Worm (Caenorhabditis elegans) whole organism, mixed stage, embryonic: ENCODE data around the gene K10B4.1.
A peak's percentile ranks its signal among the peaks of the same experiment; 100 is the strongest.

Experiments used
- M03D4.4 ChIP-seq: sonication (generic microtip); optimal IDR thresholded peaks from 2 replicates; lab custom pipeline; 2017; ENCODE audit warnings: mild to moderate bottlenecking, missing genetic modification characterization, missing compliant biosample characterization
- bed-3 ChIP-seq: fragments of 200-800 bp; sonication (Bioruptor generic); optimal IDR thresholded peaks from 3 replicates; lab custom pipeline; 2018; ENCODE audit warnings: mild to moderate bottlenecking, missing genetic modification characterization, moderate library complexity, missing compliant biosample characterization
- blmp-1 ChIP-seq: fragments of 150-350 bp; optimal IDR thresholded peaks from 2 replicates; lab custom pipeline; 2014; ENCODE audit warnings: missing biosample characterization, missing genetic modification characterization
- ceh-83 ChIP-seq: fragments of 200-800 bp; sonication (Bioruptor generic); optimal IDR thresholded peaks from 2 replicates; lab custom pipeline; 2018; ENCODE audit warnings: mild to moderate bottlenecking, missing genetic modification characterization, missing compliant biosample characterization
- cnd-1 ChIP-seq: fragments of 200-800 bp; sonication (Bioruptor generic); optimal IDR thresholded peaks from 2 replicates; lab custom pipeline; 2018; ENCODE audit warnings: mild to moderate bottlenecking, missing genetic modification characterization, missing compliant biosample characterization
- drap-1 ChIP-seq: fragments of 200-800 bp; sonication (Bioruptor generic); optimal IDR thresholded peaks from 3 replicates; lab custom pipeline; 2018; ENCODE audit warnings: mild to moderate bottlenecking, missing genetic modification characterization, missing compliant biosample characterization
- elt-1 ChIP-seq: sonication (generic microtip); optimal IDR thresholded peaks from 2 replicates; lab custom pipeline; 2017; ENCODE audit warnings: missing genetic modification characterization, mild to moderate bottlenecking, missing compliant biosample characterization, antibody characterized with exemption, moderate library complexity, borderline replicate concordance; ENCODE audit not compliant: insufficient read depth
- elt-3 ChIP-seq: fragments of 150-350 bp; optimal IDR thresholded peaks from 2 replicates; lab custom pipeline; 2014; ENCODE audit warnings: missing biosample characterization, missing genetic modification characterization
- flh-1 ChIP-seq: fragments of 200-800 bp; sonication (Bioruptor generic); optimal IDR thresholded peaks from 2 replicates; lab custom pipeline; 2018; ENCODE audit warnings: mild to moderate bottlenecking, missing genetic modification characterization, moderate library complexity, missing compliant biosample characterization
- ham-2 ChIP-seq: fragments of 200-800 bp; sonication (Bioruptor generic); optimal IDR thresholded peaks from 2 replicates; lab custom pipeline; 2018; ENCODE audit warnings: mild to moderate bottlenecking, missing genetic modification characterization, missing compliant biosample characterization
- hlh-1 ChIP-seq: fragments of 150-350 bp; optimal IDR thresholded peaks from 2 replicates; lab custom pipeline; 2014; ENCODE audit warnings: missing biosample characterization, missing genetic modification reagents, missing genetic modification characterization
- lin-32 ChIP-seq: fragments of 200-800 bp; sonication (Bioruptor generic); optimal IDR thresholded peaks from 2 replicates; lab custom pipeline; 2018; ENCODE audit warnings: mild to moderate bottlenecking, missing genetic modification characterization, missing compliant biosample characterization
- lsy-2 ChIP-seq: fragments of 150-350 bp; optimal IDR thresholded peaks from 2 replicates; lab custom pipeline; 2014; ENCODE audit warnings: missing biosample characterization, missing genetic modification characterization
- mab-5 ChIP-seq: fragments of 150-350 bp; optimal IDR thresholded peaks from 2 replicates; lab custom pipeline; 2014; ENCODE audit warnings: missing biosample characterization, missing genetic modification characterization
- mep-1 ChIP-seq: fragments of 150-350 bp; optimal IDR thresholded peaks from 2 replicates; lab custom pipeline; 2017; ENCODE audit warnings: missing biosample characterization, missing genetic modification reagents, missing genetic modification characterization, inconsistent platforms
- mls-2 ChIP-seq: sonication (generic microtip); optimal IDR thresholded peaks from 2 replicates; lab custom pipeline; 2016; ENCODE audit warnings: mild to moderate bottlenecking, missing genetic modification characterization, moderate library complexity, missing compliant biosample characterization
- nhr-12 ChIP-seq: fragments of 150-350 bp; optimal IDR thresholded peaks from 2 replicates; lab custom pipeline; 2014; ENCODE audit warnings: missing biosample characterization, missing genetic modification characterization
- nhr-2 ChIP-seq: fragments of 150-350 bp; optimal IDR thresholded peaks from 2 replicates; lab custom pipeline; 2014; ENCODE audit warnings: missing biosample characterization, missing genetic modification characterization
- nhr-237 ChIP-seq: fragments of 150-350 bp; optimal IDR thresholded peaks from 2 replicates; lab custom pipeline; 2014; ENCODE audit warnings: missing biosample characterization, missing genetic modification characterization
- nhr-28 ChIP-seq: fragments of 150-350 bp; optimal IDR thresholded peaks from 2 replicates; lab custom pipeline; 2014; ENCODE audit warnings: missing biosample characterization, missing genetic modification characterization
- nhr-76 ChIP-seq: sonication (generic microtip); optimal IDR thresholded peaks from 2 replicates; lab custom pipeline; 2017; ENCODE audit warnings: missing biosample characterization, missing genetic modification characterization
- pha-4 ChIP-seq: fragments of 150-350 bp; optimal IDR thresholded peaks from 2 replicates; lab custom pipeline; 2018; ENCODE audit warnings: missing biosample characterization, missing genetic modification reagents, missing genetic modification characterization
- sem-2 ChIP-seq: fragments of 200-800 bp; sonication (Bioruptor generic); optimal IDR thresholded peaks from 2 replicates; lab custom pipeline; 2018; ENCODE audit warnings: mild to moderate bottlenecking, missing genetic modification characterization, missing compliant biosample characterization
- snpc-4 ChIP-seq: fragments of 150-350 bp; optimal IDR thresholded peaks from 2 replicates; lab custom pipeline; 2014; ENCODE audit warnings: missing biosample characterization, missing genetic modification characterization
- tbx-8 ChIP-seq: fragments of 200-800 bp; sonication (Bioruptor generic); optimal IDR thresholded peaks from 2 replicates; lab custom pipeline; 2018; ENCODE audit warnings: mild to moderate bottlenecking, missing genetic modification characterization, moderate library complexity, missing compliant biosample characterization
- unc-120 ChIP-seq: sonication (generic microtip); optimal IDR thresholded peaks from 2 replicates; lab custom pipeline; 2017; ENCODE audit warnings: missing genetic modification characterization, missing compliant biosample characterization; ENCODE audit not compliant: poor library complexity, severe bottlenecking
- unc-39 ChIP-seq: fragments of 150-350 bp; optimal IDR thresholded peaks from 2 replicates; lab custom pipeline; 2014; ENCODE audit warnings: missing biosample characterization, missing genetic modification characterization
- unc-62 ChIP-seq: fragments of 150-350 bp; optimal IDR thresholded peaks from 2 replicates; lab custom pipeline; 2014; ENCODE audit warnings: missing biosample characterization, missing genetic modification reagents, missing genetic modification characterization
- zip-8 ChIP-seq: fragments of 150-350 bp; optimal IDR thresholded peaks from 2 replicates; lab custom pipeline; 2014; ENCODE audit warnings: missing biosample characterization, missing genetic modification characterization

Gene K10B4.1

DNA sequence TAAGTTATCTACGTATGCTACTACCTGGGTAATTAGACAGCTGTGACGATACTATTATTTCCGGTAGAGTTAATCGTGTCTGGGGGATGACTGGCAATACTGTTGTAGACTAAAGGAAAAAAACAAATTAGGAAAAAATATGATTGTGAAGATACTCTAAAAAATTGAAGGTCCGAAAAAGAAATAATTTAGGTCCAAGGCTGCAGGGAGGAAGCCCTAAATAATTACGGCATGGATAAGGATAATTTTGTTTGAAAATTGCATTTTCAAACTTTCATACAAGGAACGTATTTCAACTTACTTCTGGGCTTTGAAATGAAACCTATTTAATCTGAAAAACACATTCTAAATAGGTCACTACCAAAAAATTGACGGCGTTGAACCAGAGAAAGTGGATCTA, 6.3 kb upstream of the K10B4.1 start, which contains the start of gene srd-3:
Gene srd-3 (minus strand): TSS at position 101 of the 400 bp plus-strand sequence.
- TF ChIP-seq mls-2 (tag; lab: Kevin White, UChicago) (no peak), drap-1 (GFP tag; lab: Kevin White, UChicago) (no peak), nhr-76 (no peak), ceh-83 (no peak), nhr-237 (tag; lab: Kevin White, UChicago) (no peak), unc-39 (no peak), blmp-1 (no peak), nhr-12 (tag; lab: Kevin White, UChicago) (no peak), mab-5 (tag; lab: Kevin White, UChicago) (no peak), snpc-4 (no peak), flh-1 (GFP tag; lab: Kevin White, UChicago) (no peak), lin-32 (GFP tag; lab: Kevin White, UChicago) (no peak), nhr-2 (tag; lab: Kevin White, UChicago) (no peak), elt-3 (no peak), nhr-28 (tag; lab: Kevin White, UChicago) (no peak), cnd-1 (tag; lab: Kevin White, UChicago) (no peak), pha-4 (tag; lab: Kevin White, UChicago) (no peak)

- TF ChIP-seq M03D4.4 (tag; lab: Kevin White, UChicago) (no peak), lsy-2 (tag; lab: Kevin White, UChicago) (no peak), pha-4 (tag; lab: Kevin White, UChicago) (no peak), mab-5 (tag; lab: Kevin White, UChicago) (no peak), cnd-1 (tag; lab: Kevin White, UChicago) (no peak), ham-2 (GFP tag; lab: Kevin White, UChicago) (no peak), bed-3 (no peak), mep-1 (tag; lab: Kevin White, UChicago) (no peak)
Observed at ce11 chrII:129770-130169, 5.5 kb upstream of the K10B4.1 start.

ce11 chrII:133548-134275, 1.6 kb upstream of the K10B4.1 start, which contains the start of gene cwn-1:
TSS of gene cwn-1 (minus strand) at chrII:133598.
- TF ChIP-seq elt-1 (tag; lab: Kevin White, UChicago) (no peak), mab-5 (tag; lab: Kevin White, UChicago) (peak; percentile 83), hlh-1 (tag; lab: Kevin White, UChicago) (peak; percentile 29), unc-62 (GFP tag; lab: Kevin White, UChicago) (peak; percentile 88), ceh-83 (no peak)
- TF ChIP-seq, all 35 proteins: peak for 3

DNA sequence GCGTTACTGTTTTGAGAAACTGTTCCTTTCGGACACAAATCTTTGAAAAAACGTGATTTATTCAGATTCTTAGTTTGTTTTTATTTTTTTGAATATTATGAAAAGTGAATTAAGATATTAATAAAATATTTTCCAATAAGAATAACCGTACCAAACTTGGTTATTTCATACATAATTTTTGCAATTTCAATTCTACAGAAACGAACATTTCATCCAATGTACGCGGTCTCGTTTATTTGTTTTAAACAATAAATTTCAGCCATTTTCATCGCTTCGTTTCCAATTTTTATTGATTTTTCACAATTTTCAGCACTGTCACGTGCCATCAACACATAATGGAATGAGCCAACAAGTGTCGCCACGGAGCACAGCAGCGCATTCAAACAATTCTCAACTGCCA, 11.7 kb downstream of the K10B4.1 start, which contains the start of gene T25D3.4:
Gene T25D3.4 (plus strand): TSS at position 301 of the 400 bp plus-strand sequence.
- no peak for TF ChIP-seq bed-3
- no peak for TF ChIP-seq ceh-83
- no peak for TF ChIP-seq unc-120 (tag; lab: Kevin White, UChicago)
- TF ChIP-seq pha-4 (tag; lab: Kevin White, UChicago), result no peak
- no peak for TF ChIP-seq sem-2 (GFP tag; lab: Kevin White, UChicago)
- no peak for TF ChIP-seq cnd-1 (tag; lab: Kevin White, UChicago)
- no peak for TF ChIP-seq snpc-4
- no peak for TF ChIP-seq lsy-2 (tag; lab: Kevin White, UChicago)
- no peak for TF ChIP-seq nhr-237 (tag; lab: Kevin White, UChicago)
- no peak for TF ChIP-seq zip-8 (tag; lab: Kevin White, UChicago)
- no peak for TF ChIP-seq tbx-8 (GFP tag; lab: Kevin White, UChicago)
- TF ChIP-seq mep-1 (tag; lab: Kevin White, UChicago), result no peak

DNA sequence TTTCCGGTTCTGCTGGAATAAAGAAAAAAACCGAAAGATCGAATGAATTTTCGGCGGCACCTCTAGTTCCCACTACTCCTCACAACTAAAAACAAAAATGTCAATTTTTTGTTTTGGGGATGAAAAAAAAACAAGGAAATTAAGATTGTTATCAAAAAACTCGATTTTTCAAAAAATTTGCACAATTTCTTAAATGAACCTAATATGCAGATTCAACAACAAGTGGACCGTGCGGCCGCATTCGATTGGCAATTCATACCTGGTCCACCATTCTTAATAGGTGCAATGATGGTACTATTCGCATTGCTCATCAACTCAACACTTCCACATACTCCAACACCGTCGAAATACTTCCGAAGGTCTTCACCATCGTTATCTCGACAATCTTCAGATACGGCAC, 16.2 kb downstream of the K10B4.1 start:
- no peak for TF ChIP-seq sem-2 (GFP tag; lab: Kevin White, UChicago)
- TF ChIP-seq unc-120 (tag; lab: Kevin White, UChicago), result no peak
- no peak for TF ChIP-seq lin-32 (GFP tag; lab: Kevin White, UChicago)
- TF ChIP-seq nhr-237 (tag; lab: Kevin White, UChicago), result no peak
- no peak for TF ChIP-seq nhr-2 (tag; lab: Kevin White, UChicago)
- TF ChIP-seq mep-1 (tag; lab: Kevin White, UChicago), result no peak
- TF ChIP-seq nhr-12 (tag; lab: Kevin White, UChicago), result no peak
- TF ChIP-seq ham-2 (GFP tag; lab: Kevin White, UChicago), result no peak
- TF ChIP-seq lsy-2 (tag; lab: Kevin White, UChicago), result no peak
- TF ChIP-seq elt-3, result no peak
